Fruit fly (Drosophila melanogaster): ENCODE measurements around the gene Tsf2.

dm6 chr3L:12484464-12484863 lies 49.1 kb downstream of the Tsf2 start:
- TF ChIP-seq usp (GFP tag; optimal IDR thresholded peaks at IDR 0.05) (no peak), psq (optimal IDR thresholded peaks at IDR 0.05) (no peak), CG8478 (optimal IDR thresholded peaks at IDR 0.05) (no peak), EcR (GFP tag; optimal IDR thresholded peaks at IDR 0.05) (no peak)

All from whole organism.